Fruit fly (Drosophila melanogaster) S2 (cell line): Measurements from ENCODE around the gene Ac76E.

Source experiments
- CG8478 ChIP-seq: fragments of >200 bp; optimal IDR thresholded peaks from 2 replicates; lab custom pipeline; 2018
- CTCF ChIP-seq, 2 experiments: fragments of >200 bp; optimal IDR thresholded peaks; 2 replicates each; lab custom pipeline; 2018

dm6 chr3L:19981385-19981784 lies 42.3 kb downstream of the Ac76E start, which contains the start of gene CG17732:
- TF ChIP-seq CG8478 (lab: Kevin White, UChicago) (no peak), CTCF (optimal IDR thresholded peaks at IDR 0.05; lab: Kevin White, UChicago) (no peak)
